Worm (Caenorhabditis elegans) whole organism, L4 larva: Measurements from ENCODE around the gene pdhb-1.
"Not testable (repeated sequence)": the region's sequence is repeated elsewhere in the genome, so short reads cannot be mapped to it uniquely, and the experiment has no call there.

ENCODE experiments used
- D1046.2 ChIP-seq: fragments of 200-800 bp; sonication (Bioruptor generic); IDR thresholded peaks from 2 replicates; pipeline ENCODE4 v1.3.6; 2022; ENCODE audit warnings: missing genetic modification characterization, missing compliant biosample characterization
- F10B5.3 ChIP-seq: sonication (generic microtip); optimal IDR thresholded peaks from 2 replicates; lab custom pipeline; 2016; ENCODE audit warnings: mild to moderate bottlenecking, missing genetic modification characterization, missing compliant biosample characterization
- R02D3.7 ChIP-seq: fragments of 150-350 bp; sonication (generic microtip); optimal IDR thresholded peaks from 3 replicates; lab custom pipeline; 2014; ENCODE audit warnings: missing biosample characterization, missing genetic modification characterization
- Y105C5A.15 ChIP-seq: fragments of 200-800 bp; sonication (Bioruptor generic); IDR thresholded peaks from 2 replicates; pipeline ENCODE4 v1.3.6; 2022; ENCODE audit warnings: missing genetic modification characterization, missing compliant biosample characterization
- Y5F2A.4 ChIP-seq: fragments of 200-800 bp; sonication (Bioruptor generic); optimal IDR thresholded peaks from 2 replicates; lab custom pipeline; 2018; ENCODE audit warnings: mild to moderate bottlenecking, missing genetic modification characterization, missing compliant biosample characterization
- Y75B8A.6 ChIP-seq: fragments of 200-800 bp; sonication (Bioruptor generic); IDR thresholded peaks from 2 replicates; pipeline ENCODE4 v1.3.6; 2022; ENCODE audit warnings: missing genetic modification reagents, missing genetic modification characterization, missing compliant biosample characterization
- aha-1 ChIP-seq: fragments of 150-350 bp; peaks from one replicate; lab custom pipeline; 2014; ENCODE audit warnings: missing biosample characterization, missing genetic modification characterization
- aly-2 ChIP-seq: sonication (generic microtip); optimal IDR thresholded peaks from 2 replicates; lab custom pipeline; 2018; ENCODE audit warnings: missing biosample characterization, missing genetic modification characterization
- ama-1 ChIP-seq: fragments of 150-350 bp; optimal IDR thresholded peaks from 2 replicates; lab custom pipeline; 2014; ENCODE audit warnings: inconsistent platforms, mixed read lengths
- ceh-20 ChIP-seq: fragments of 200-800 bp; sonication (Bioruptor generic); IDR thresholded peaks from 2 replicates; pipeline ENCODE4 v1.3.6; 2022; ENCODE audit warnings: missing genetic modification reagents, missing genetic modification characterization, missing compliant biosample characterization
- ceh-62 ChIP-seq: sonication (generic microtip); optimal IDR thresholded peaks from 2 replicates; lab custom pipeline; 2017; ENCODE audit warnings: missing biosample characterization, missing genetic modification characterization
- ceh-82 ChIP-seq: sonication (generic microtip); optimal IDR thresholded peaks from 2 replicates; lab custom pipeline; 2017; ENCODE audit warnings: missing biosample characterization, missing genetic modification characterization
- daf-12 ChIP-seq: fragments of 150-350 bp; optimal IDR thresholded peaks from 2 replicates; lab custom pipeline; 2014; ENCODE audit warnings: missing biosample characterization, missing genetic modification reagents, missing genetic modification characterization
- daf-16 ChIP-seq, 3 experiments: sonication (generic microtip); optimal IDR thresholded peaks; 2 replicates each; lab custom pipeline; 2016 to 2017; ENCODE audit warnings: missing genetic modification characterization in 3 of 3, missing genetic modification reagents in 3 of 3, mild to moderate bottlenecking in 2 of 3, missing compliant biosample characterization in 2 of 3, missing biosample characterization in 1 of 3, moderate library complexity in 1 of 3
- daf-8 ChIP-seq: fragments of 200-800 bp; sonication (Bioruptor generic); IDR thresholded peaks from 2 replicates; pipeline ENCODE4 v1.3.6; 2022; ENCODE audit warnings: missing genetic modification characterization, missing compliant biosample characterization
- dmd-8 ChIP-seq: fragments of 200-800 bp; sonication (Bioruptor generic); IDR thresholded peaks from 2 replicates; pipeline ENCODE4 v1.3.6; 2022; ENCODE audit warnings: missing genetic modification characterization, missing compliant biosample characterization
- dpl-1 ChIP-seq: fragments of 150-350 bp; optimal IDR thresholded peaks from 2 replicates; lab custom pipeline; 2014; ENCODE audit warnings: missing biosample characterization, missing genetic modification reagents, missing genetic modification characterization
- duxl-1 ChIP-seq: sonication (generic microtip); optimal IDR thresholded peaks from 2 replicates; lab custom pipeline; 2016; ENCODE audit warnings: mild to moderate bottlenecking, missing genetic modification characterization, moderate library complexity, missing compliant biosample characterization; ENCODE audit not compliant: poor library complexity
- egl-43 ChIP-seq: fragments of 200-800 bp; sonication (Bioruptor generic); IDR thresholded peaks from 2 replicates; pipeline ENCODE4 v1.3.6; 2022; ENCODE audit warnings: missing genetic modification reagents, missing genetic modification characterization, missing compliant biosample characterization
- hif-1 ChIP-seq, 2 experiments: sonication (generic microtip); optimal IDR thresholded peaks; 2 replicates each; lab custom pipeline; 2016 to 2017; ENCODE audit warnings: missing compliant biosample characterization in 2 of 2, missing genetic modification characterization in 2 of 2, missing genetic modification reagents in 2 of 2, missing genotype in 2 of 2, mild to moderate bottlenecking in 1 of 2
- hmg-1.1 ChIP-seq: fragments of 200-800 bp; sonication (Bioruptor generic); IDR thresholded peaks from 2 replicates; pipeline ENCODE4 v1.3.6; 2022; ENCODE audit warnings: missing genetic modification reagents, missing genetic modification characterization, missing compliant biosample characterization
- lim-7 ChIP-seq: fragments of 200-800 bp; sonication (Bioruptor generic); IDR thresholded peaks from 2 replicates; pipeline ENCODE4 v1.3.6; 2022; ENCODE audit warnings: missing genetic modification characterization, missing compliant biosample characterization
- lin-13 ChIP-seq: fragments of 150-350 bp; optimal IDR thresholded peaks from 2 replicates; lab custom pipeline; 2014; ENCODE audit warnings: missing biosample characterization, missing genetic modification reagents, missing genetic modification characterization
- lin-15B ChIP-seq: fragments of 150-350 bp; sonication (generic microtip); optimal IDR thresholded peaks from 3 replicates; lab custom pipeline; 2014; ENCODE audit warnings: missing biosample characterization, missing genetic modification characterization
- lin-38 ChIP-seq: fragments of 200-800 bp; sonication (Bioruptor generic); IDR thresholded peaks from 2 replicates; pipeline ENCODE4 v1.3.6; 2022; ENCODE audit warnings: missing genetic modification reagents, missing genetic modification characterization, missing compliant biosample characterization
- lir-3 ChIP-seq: sonication (generic microtip); optimal IDR thresholded peaks from 2 replicates; lab custom pipeline; 2016; ENCODE audit warnings: mild to moderate bottlenecking, missing genetic modification characterization, missing compliant biosample characterization
- lsy-2 ChIP-seq, 2 experiments: fragments of 150-350 bp in 1 of 2; sonication (generic microtip) in 1 of 2; optimal IDR thresholded peaks; 2 replicates each; lab custom pipeline; 2014 to 2017; ENCODE audit warnings: missing biosample characterization in 2 of 2, missing genetic modification characterization in 2 of 2
- mdt-29 ChIP-seq: fragments of 200-800 bp; sonication (Bioruptor generic); IDR thresholded peaks from 2 replicates; pipeline ENCODE4 v1.3.6; 2022; ENCODE audit warnings: missing genetic modification reagents, missing genetic modification characterization, missing compliant biosample characterization
- mes-2 ChIP-seq: sonication (generic microtip); optimal IDR thresholded peaks from 2 replicates; lab custom pipeline; 2016; ENCODE audit warnings: missing genotype, mild to moderate bottlenecking, missing genetic modification characterization, missing compliant biosample characterization; ENCODE audit not compliant: poor library complexity, severe bottlenecking
- nhr-10 ChIP-seq: fragments of 150-350 bp; optimal IDR thresholded peaks from 2 replicates; lab custom pipeline; 2014; ENCODE audit warnings: missing biosample characterization, missing genetic modification characterization
- nhr-102 ChIP-seq: sonication (generic microtip); optimal IDR thresholded peaks from 2 replicates; lab custom pipeline; 2016; ENCODE audit warnings: mild to moderate bottlenecking, missing genetic modification characterization, moderate library complexity, missing compliant biosample characterization
- nhr-111 ChIP-seq: fragments of 200-800 bp; sonication (Bioruptor generic); optimal IDR thresholded peaks from 2 replicates; lab custom pipeline; 2018; ENCODE audit warnings: mild to moderate bottlenecking, missing genetic modification characterization, missing compliant biosample characterization
- nhr-41 ChIP-seq: fragments of 200-800 bp; sonication (Bioruptor generic); IDR thresholded peaks from 2 replicates; pipeline ENCODE4 v1.3.6; 2022; ENCODE audit warnings: missing genetic modification reagents, missing genetic modification characterization, missing compliant biosample characterization
- pqm-1 ChIP-seq: sonication (generic microtip); optimal IDR thresholded peaks from 2 replicates; lab custom pipeline; 2017; ENCODE audit warnings: missing biosample characterization, missing genetic modification characterization
- set-16 ChIP-seq: fragments of 200-800 bp; sonication (Bioruptor generic); IDR thresholded peaks from 2 replicates; pipeline ENCODE4 v1.3.6; 2022; ENCODE audit warnings: missing genetic modification reagents, missing genetic modification characterization, missing compliant biosample characterization
- skn-1 ChIP-seq: fragments of 150-350 bp; optimal IDR thresholded peaks from 2 replicates; lab custom pipeline; 2014; ENCODE audit warnings: missing biosample characterization, missing genetic modification characterization
- unc-39 ChIP-seq: sonication (generic microtip); optimal IDR thresholded peaks from 2 replicates; lab custom pipeline; 2017; ENCODE audit warnings: missing biosample characterization, missing genetic modification characterization
- unc-62 ChIP-seq, 3 experiments: fragments of 150-350 bp in 1 of 3; sonication (generic microtip); optimal IDR thresholded peaks in 2 of 3; peaks in 1 of 3; 1 replicate in 1 of 3; 2 replicates in 2 of 3; lab custom pipeline; 2014 to 2017; ENCODE audit warnings: missing biosample characterization in 3 of 3, missing genetic modification characterization in 3 of 3, missing genetic modification reagents in 3 of 3, missing genotype in 1 of 3
- zfp-3 ChIP-seq: fragments of 200-800 bp; sonication (Bioruptor generic); conservative IDR thresholded peaks from 2 replicates; pipeline ENCODE4 v1.3.6; 2022; ENCODE audit warnings: missing genetic modification reagents, missing genetic modification characterization, missing compliant biosample characterization
- zip-2 ChIP-seq: fragments of 150-350 bp; optimal IDR thresholded peaks from 2 replicates; lab custom pipeline; 2014; ENCODE audit warnings: missing biosample characterization, missing genetic modification characterization
- ztf-11 ChIP-seq: fragments of 150-350 bp; optimal IDR thresholded peaks from 2 replicates; lab custom pipeline; 2014; ENCODE audit warnings: missing biosample characterization, missing genetic modification characterization

The pdhb-1 gene

ce11 chrIV:3386504-3387290 lies 12.8 kb upstream of the pdhb-1 start:
- TF ChIP-seq egl-43 (GFP tag; lab: Robert Waterston, UW) (no peak), skn-1 (tag; lab: Kevin White, UChicago) (no peak), nhr-41 (GFP tag; lab: Robert Waterston, UW) (no peak), R02D3.7 (tag; lab: Kevin White, UChicago) (peak; percentile 22), daf-16 (GFP tag; optimal IDR thresholded peaks at IDR 0.05; lab: Kevin White, UChicago) (no peak), daf-16 (tag; optimal IDR thresholded peaks at IDR 0.05; lab: Kevin White, UChicago) (peak; percentile 26), lin-13 (GFP tag; lab: Kevin White, UChicago) (no peak), unc-62 (GFP tag; optimal IDR thresholded peaks at IDR 0.05 in 1 of 2; lab: Kevin White, UChicago) (peak in 1 of 2 experiments; percentile 92), unc-62 (tag; optimal IDR thresholded peaks at IDR 0.05; lab: Kevin White, UChicago) (no peak), unc-39 (no peak), mdt-29 (no peak), aha-1 (tag; lab: Kevin White, UChicago) (peak; percentile 93), nhr-10 (no peak), zfp-3 (GFP tag; lab: Robert Waterston, UW) (0 out of 2 replicates have a peak, but pooled peaks have one; percentile 50), lin-38 (GFP tag; lab: Robert Waterston, UW) (peak; percentile 32; the same call in 1 of the 2 replicates), mes-2 (no peak)

ce11 chrIV:3389999-3390398 lies 9.5 kb upstream of the pdhb-1 start, which contains the start of gene B0546.5:
TSS of gene B0546.5 (minus strand) at chrIV:3390099.
- not testable (repeated sequence) for TF ChIP-seq nhr-111 (GFP tag; lab: Kevin White, UChicago); D1046.2; lim-7

ce11 chrIV:3394066-3394465 lies 5.4 kb upstream of the pdhb-1 start, which contains the start of gene C04C3.4:
TSS of gene C04C3.4 (plus strand) at chrIV:3394366.
- TF ChIP-seq mdt-29; aly-2 (tag; lab: Kevin White, UChicago); dmd-8 (GFP tag; lab: Robert Waterston, UW): not testable (repeated sequence)

ce11 chrIV:3395581-3395980 lies 3.9 kb upstream of the pdhb-1 start, which contains the start of gene C04C3.14:
TSS of gene C04C3.14 (plus strand) at chrIV:3395881.
- no peak for TF ChIP-seq ceh-62
- no peak for TF ChIP-seq unc-62 (GFP tag; optimal IDR thresholded peaks at IDR 0.05 in 1 of 2; lab: Kevin White, UChicago)
- TF ChIP-seq unc-62 (tag; optimal IDR thresholded peaks at IDR 0.05; lab: Kevin White, UChicago) = no peak
- TF ChIP-seq ceh-82 (tag; lab: Kevin White, UChicago) = no peak
- no peak for TF ChIP-seq lin-15B (tag; lab: Kevin White, UChicago)
- no peak for TF ChIP-seq hmg-1.1 (GFP tag; lab: Robert Waterston, UW)
- TF ChIP-seq dpl-1 (GFP tag; lab: Kevin White, UChicago) = no peak
- no peak for TF ChIP-seq pqm-1 (tag; lab: Kevin White, UChicago)
- TF ChIP-seq ceh-20 (GFP tag; lab: Robert Waterston, UW) = no peak
- TF ChIP-seq ama-1 (lab: Kevin White, UChicago) = no peak
- TF ChIP-seq ztf-11 (tag; lab: Kevin White, UChicago) = no peak
- no peak for TF ChIP-seq F10B5.3 (tag; lab: Kevin White, UChicago)
- TF ChIP-seq aha-1 (tag; lab: Kevin White, UChicago) = no peak

ce11 chrIV:3398078-3398477 lies 1.4 kb upstream of the pdhb-1 start:
- TF ChIP-seq zip-2 = no peak
- no peak for TF ChIP-seq duxl-1 (tag; lab: Kevin White, UChicago)
- TF ChIP-seq Y105C5A.15 (GFP tag; lab: Robert Waterston, UW) = 0 out of 2 replicates have a peak, but pooled peaks have one; percentile 29
- TF ChIP-seq Y75B8A.6 (GFP tag; lab: Robert Waterston, UW) = no peak
- TF ChIP-seq lsy-2 (tag; optimal IDR thresholded peaks at IDR 0.05; lab: Kevin White, UChicago) = no peak
- TF ChIP-seq ama-1 (lab: Kevin White, UChicago) = no peak
- peak; percentile 82 for TF ChIP-seq set-16
- no peak for TF ChIP-seq unc-39
- no peak for TF ChIP-seq daf-12
- TF ChIP-seq nhr-10 = no peak
- no peak for TF ChIP-seq lir-3
- TF ChIP-seq unc-62 (GFP tag; optimal IDR thresholded peaks at IDR 0.05 in 1 of 2; lab: Kevin White, UChicago) = peak in 1 of 2 experiments; percentile 89
- TF ChIP-seq unc-62 (tag; optimal IDR thresholded peaks at IDR 0.05; lab: Kevin White, UChicago) = no peak
- TF ChIP-seq hif-1 (tag; optimal IDR thresholded peaks at IDR 0.05; lab: Kevin White, UChicago) = no peak
- no peak for TF ChIP-seq Y5F2A.4 (GFP tag; lab: Kevin White, UChicago)
- no peak for TF ChIP-seq daf-8 (GFP tag; lab: Robert Waterston, UW)
- TF ChIP-seq nhr-41 (GFP tag; lab: Robert Waterston, UW) = no peak
- no peak for TF ChIP-seq nhr-102 (tag; lab: Kevin White, UChicago)
